Worm (Caenorhabditis elegans) whole organism, young adult: ENCODE data around the gene C06A8.8.

Experiments
- B0035.1 ChIP-seq: sonication (generic microtip); optimal IDR thresholded peaks from 2 replicates; lab custom pipeline; 2016; ENCODE audit warnings: missing genetic modification characterization, mild to moderate bottlenecking, missing compliant biosample characterization, missing genotype, missing genetic modification reagents
- F33H1.4 ChIP-seq: fragments of 200-800 bp; sonication (Bioruptor generic); IDR thresholded peaks from 2 replicates; pipeline ENCODE4 v1.3.6; 2022; ENCODE audit warnings: missing genetic modification reagents, missing genetic modification characterization, missing compliant biosample characterization
- F39B2.1 ChIP-seq: fragments of 200-800 bp; sonication (Bioruptor generic); IDR thresholded peaks from 2 replicates; pipeline ENCODE4 v1.3.6; 2022; ENCODE audit warnings: missing genetic modification reagents, missing genetic modification characterization, missing compliant biosample characterization
- F49E8.2 ChIP-seq: sonication (generic microtip); optimal IDR thresholded peaks from 3 replicates; lab custom pipeline; 2017; ENCODE audit warnings: missing genetic modification characterization, mild to moderate bottlenecking, missing compliant biosample characterization, antibody characterized with exemption, moderate library complexity; ENCODE audit not compliant: insufficient read depth
- F57C9.4 ChIP-seq: sonication (generic microtip); optimal IDR thresholded peaks from 2 replicates; lab custom pipeline; 2017; ENCODE audit warnings: mild to moderate bottlenecking, missing genetic modification characterization, missing compliant biosample characterization
- K12H6.12 ChIP-seq: fragments of 200-800 bp; sonication (Bioruptor generic); optimal IDR thresholded peaks from 2 replicates; lab custom pipeline; 2018; ENCODE audit warnings: mild to moderate bottlenecking, missing genetic modification characterization, missing compliant biosample characterization
- Y79H2A.3 ChIP-seq: fragments of 200-800 bp; sonication (Bioruptor generic); conservative IDR thresholded peaks from 2 replicates; pipeline ENCODE4 v1.3.6; 2022; ENCODE audit warnings: missing genetic modification reagents, missing genetic modification characterization, missing compliant biosample characterization
- atf-7 ChIP-seq: sonication (generic microtip); optimal IDR thresholded peaks from 2 replicates; lab custom pipeline; 2017; ENCODE audit warnings: mild to moderate bottlenecking, missing genetic modification characterization, missing compliant biosample characterization
- athp-1 ChIP-seq: sonication (generic microtip); optimal IDR thresholded peaks from 2 replicates; lab custom pipeline; 2017; ENCODE audit warnings: mild to moderate bottlenecking, missing genetic modification characterization, missing compliant biosample characterization
- attf-3 ChIP-seq: fragments of 200-800 bp; sonication (Bioruptor generic); conservative IDR thresholded peaks from 2 replicates; pipeline ENCODE4 v1.3.6; 2022; ENCODE audit warnings: missing genetic modification reagents, missing genetic modification characterization, missing compliant biosample characterization
- attf-5 ChIP-seq: fragments of 200-800 bp; sonication (Bioruptor generic); optimal IDR thresholded peaks from 2 replicates; lab custom pipeline; 2018; ENCODE audit warnings: mild to moderate bottlenecking, missing genetic modification characterization, missing compliant biosample characterization
- bed-2 ChIP-seq: fragments of 200-800 bp; sonication (Bioruptor generic); IDR thresholded peaks from 2 replicates; pipeline ENCODE4 v1.3.6; 2022; ENCODE audit warnings: missing genetic modification reagents, missing genetic modification characterization, missing compliant biosample characterization
- cebp-1 ChIP-seq, 2 experiments: fragments of 200-800 bp in 1 of 2; sonication (Bioruptor generic) in 1 of 2; sonication (generic microtip) in 1 of 2; IDR thresholded peaks in 1 of 2; optimal IDR thresholded peaks in 1 of 2; 2 replicates each; pipeline versions ENCODE4 v1.3.6 to Lab custom; 2017 to 2022; ENCODE audit warnings: missing compliant biosample characterization in 2 of 2, missing genetic modification characterization in 2 of 2, mild to moderate bottlenecking in 1 of 2, missing genetic modification reagents in 1 of 2, moderate library complexity in 1 of 2
- ceh-91 ChIP-seq: fragments of 200-800 bp; sonication (Bioruptor generic); IDR thresholded peaks from 2 replicates; pipeline ENCODE4 v1.3.6; 2022; ENCODE audit warnings: missing genetic modification reagents, missing genetic modification characterization, missing compliant biosample characterization
- chd-7 ChIP-seq: sonication (generic microtip); optimal IDR thresholded peaks from 2 replicates; lab custom pipeline; 2016; ENCODE audit warnings: mild to moderate bottlenecking, missing genetic modification characterization, moderate library complexity, missing compliant biosample characterization
- dpff-1 ChIP-seq: sonication (generic microtip); optimal IDR thresholded peaks from 2 replicates; lab custom pipeline; 2017; ENCODE audit warnings: mild to moderate bottlenecking, missing genetic modification characterization, missing compliant biosample characterization
- egl-18 ChIP-seq: fragments of 200-800 bp; sonication (Bioruptor generic); IDR thresholded peaks from 2 replicates; pipeline ENCODE4 v1.3.6; 2022; ENCODE audit warnings: missing genetic modification reagents, missing genetic modification characterization, missing compliant biosample characterization
- fkh-3 ChIP-seq: sonication (generic microtip); optimal IDR thresholded peaks from 2 replicates; lab custom pipeline; 2016; ENCODE audit warnings: mild to moderate bottlenecking, missing genetic modification characterization, missing compliant biosample characterization
- gei-17 ChIP-seq: fragments of 200-800 bp; sonication (Bioruptor generic); optimal IDR thresholded peaks from 2 replicates; lab custom pipeline; 2018; ENCODE audit warnings: mild to moderate bottlenecking, missing genetic modification characterization, missing compliant biosample characterization
- him-1 ChIP-seq: sonication (generic microtip); optimal IDR thresholded peaks from 2 replicates; lab custom pipeline; 2016; ENCODE audit warnings: missing genotype, missing genetic modification reagents, missing genetic modification characterization, missing compliant biosample characterization
- hlh-12 ChIP-seq: sonication (generic microtip); optimal IDR thresholded peaks from 2 replicates; lab custom pipeline; 2016; ENCODE audit warnings: missing genetic modification characterization, missing compliant biosample characterization
- hmg-20 ChIP-seq: fragments of 200-800 bp; sonication (Bioruptor generic); IDR thresholded peaks from 2 replicates; pipeline ENCODE4 v1.3.6; 2022; ENCODE audit warnings: missing genetic modification reagents, missing genetic modification characterization, missing compliant biosample characterization
- hrde-1 ChIP-seq: sonication (generic microtip); optimal IDR thresholded peaks from 2 replicates; lab custom pipeline; 2016; ENCODE audit warnings: missing genetic modification characterization, mild to moderate bottlenecking, missing compliant biosample characterization, moderate library complexity, missing genotype, missing genetic modification reagents, borderline replicate concordance
- lag-1 ChIP-seq: fragments of 200-800 bp; sonication (Bioruptor generic); IDR thresholded peaks from 2 replicates; pipeline ENCODE4 v1.3.6; 2022; ENCODE audit warnings: missing genetic modification reagents, missing genetic modification characterization, missing compliant biosample characterization
- let-607 ChIP-seq, 2 experiments: fragments of 200-800 bp in 1 of 2; sonication (Bioruptor generic) in 1 of 2; sonication (generic microtip) in 1 of 2; optimal IDR thresholded peaks; 2 replicates each; lab custom pipeline; 2016 to 2018; ENCODE audit warnings: mild to moderate bottlenecking in 2 of 2, missing compliant biosample characterization in 2 of 2, missing genetic modification characterization in 2 of 2, moderate library complexity in 2 of 2, missing genotype in 1 of 2
- lin-26 ChIP-seq: fragments of 200-800 bp; sonication (Bioruptor generic); IDR thresholded peaks from 2 replicates; pipeline ENCODE4 v1.3.6; 2022; ENCODE audit warnings: missing genetic modification reagents, missing genetic modification characterization, missing compliant biosample characterization
- lin-35 ChIP-seq, 3 experiments: fragments of 150-350 bp in 2 of 3; sonication (generic microtip) in 1 of 3; optimal IDR thresholded peaks; 2 replicates each; lab custom pipeline; 2014 to 2018; ENCODE audit warnings: missing biosample characterization in 3 of 3, missing genetic modification characterization in 3 of 3, missing genetic modification reagents in 3 of 3
- lin-40 ChIP-seq: sonication (generic microtip); optimal IDR thresholded peaks from 2 replicates; lab custom pipeline; 2016; ENCODE audit warnings: missing genetic modification characterization, mild to moderate bottlenecking, missing compliant biosample characterization, missing genotype, missing genetic modification reagents
- lsl-1 ChIP-seq: fragments of 200-800 bp; sonication (Bioruptor generic); optimal IDR thresholded peaks from 2 replicates; lab custom pipeline; 2018; ENCODE audit warnings: mild to moderate bottlenecking, missing genetic modification characterization, moderate library complexity, missing compliant biosample characterization
- madf-3 ChIP-seq: fragments of 200-800 bp; sonication (Bioruptor generic); IDR thresholded peaks from 2 replicates; pipeline ENCODE4 v1.3.6; 2022; ENCODE audit warnings: missing genetic modification reagents, missing genetic modification characterization, missing compliant biosample characterization
- mes-4 ChIP-seq: sonication (generic microtip); optimal IDR thresholded peaks from 2 replicates; lab custom pipeline; 2016; ENCODE audit warnings: missing genotype, missing genetic modification characterization, missing compliant biosample characterization
- nfya-1 ChIP-seq: sonication (generic microtip); optimal IDR thresholded peaks from 2 replicates; lab custom pipeline; 2017; ENCODE audit warnings: antibody characterized with exemption, missing compliant biosample characterization, missing genetic modification characterization, borderline replicate concordance; ENCODE audit not compliant: insufficient read depth
- nhr-179 ChIP-seq: sonication (generic microtip); optimal IDR thresholded peaks from 2 replicates; lab custom pipeline; 2016; ENCODE audit warnings: mild to moderate bottlenecking, missing genetic modification characterization, missing compliant biosample characterization
- rec-8 ChIP-seq, 2 experiments: sonication (generic microtip); optimal IDR thresholded peaks; 2 replicates each; lab custom pipeline; 2016; ENCODE audit warnings: mild to moderate bottlenecking in 2 of 2, missing genetic modification characterization in 2 of 2, missing genetic modification reagents in 2 of 2, missing genotype in 2 of 2, missing biosample characterization in 1 of 2, missing compliant biosample characterization in 1 of 2, moderate library complexity in 1 of 2
- rpc-1 ChIP-seq, 2 experiments: fragments of 150-350 bp in 1 of 2; sonication (generic microtip) in 1 of 2; optimal IDR thresholded peaks; 2 replicates each; lab custom pipeline; 2014 to 2018; ENCODE audit warnings: missing biosample characterization in 1 of 2, missing genetic modification characterization in 1 of 2, missing genetic modification reagents in 1 of 2, missing genotype in 1 of 2
- snpc-1.1 ChIP-seq: sonication (generic microtip); optimal IDR thresholded peaks from 2 replicates; lab custom pipeline; 2017; ENCODE audit warnings: missing genetic modification characterization, mild to moderate bottlenecking, missing compliant biosample characterization, antibody characterized with exemption, moderate library complexity, missing genotype, missing genetic modification reagents; ENCODE audit not compliant: insufficient read depth
- tbx-9 ChIP-seq: sonication (generic microtip); optimal IDR thresholded peaks from 2 replicates; lab custom pipeline; 2016; ENCODE audit warnings: borderline replicate concordance, missing genetic modification characterization, inconsistent platforms, missing compliant biosample characterization
- tlf-1 ChIP-seq: fragments of 200-800 bp; sonication (Bioruptor generic); optimal IDR thresholded peaks from 2 replicates; lab custom pipeline; 2018; ENCODE audit warnings: mild to moderate bottlenecking, missing genetic modification characterization, missing compliant biosample characterization
- unc-62 ChIP-seq: fragments of 150-350 bp; optimal IDR thresholded peaks from 2 replicates; lab custom pipeline; 2014; ENCODE audit warnings: missing biosample characterization, missing genetic modification reagents, missing genetic modification characterization
- zfh-2 ChIP-seq: fragments of 200-800 bp; sonication (Bioruptor generic); conservative IDR thresholded peaks from 2 replicates; pipeline ENCODE4 v1.3.6; 2022; ENCODE audit warnings: missing genetic modification reagents, missing genetic modification characterization, missing compliant biosample characterization
- ztf-6 ChIP-seq: fragments of 200-800 bp; sonication (Bioruptor generic); IDR thresholded peaks from 2 replicates; pipeline ENCODE4 v1.3.6; 2022; ENCODE audit warnings: missing genetic modification reagents, missing genetic modification characterization, missing compliant biosample characterization

The C06A8.8 gene

DNA sequence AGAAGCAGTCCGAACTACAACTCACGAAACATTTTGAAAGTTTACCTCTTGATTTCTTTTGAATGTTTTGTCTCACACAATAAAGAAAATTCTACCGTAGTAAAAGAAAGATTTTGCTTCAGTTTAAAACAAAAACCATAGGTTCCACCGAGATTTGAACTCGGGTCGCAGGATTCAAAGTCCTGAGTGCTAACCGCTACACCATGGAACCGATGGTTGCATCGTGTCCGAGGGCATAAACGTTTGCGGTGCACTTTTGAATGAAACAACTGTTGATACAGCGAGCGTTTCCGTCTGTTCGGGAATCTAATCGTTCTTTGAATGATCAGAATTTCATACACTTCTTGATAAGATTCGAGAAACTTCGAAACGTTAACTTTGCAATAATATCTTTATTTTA is 15.0 kb downstream of the C06A8.8 start (continued):
- TF ChIP-seq nhr-179 (tag; lab: Kevin White, UChicago): no peak
- no peak for TF ChIP-seq gei-17 (GFP tag; lab: Kevin White, UChicago)
- TF ChIP-seq lsl-1 (GFP tag; lab: Kevin White, UChicago): peak; percentile 42
- peak; percentile 51 for TF ChIP-seq chd-7
- TF ChIP-seq lin-35 (GFP tag; optimal IDR thresholded peaks at IDR 0.05; lab: Kevin White, UChicago): peak in 1 of 3 experiments; percentile 10
- peak in 1 of 2 experiments; percentile 27 for TF ChIP-seq let-607 (tag; optimal IDR thresholded peaks at IDR 0.05; lab: Kevin White, UChicago)
- peak; percentile 74 for TF ChIP-seq rpc-1 (optimal IDR thresholded peaks at IDR 0.05; lab: Kevin White, UChicago)
- peak; percentile 90 for TF ChIP-seq rpc-1 (tag; optimal IDR thresholded peaks at IDR 0.05; lab: Kevin White, UChicago)
- no peak for TF ChIP-seq Y79H2A.3 (GFP tag; lab: Robert Waterston, UW)
- TF ChIP-seq hrde-1 (tag; lab: Kevin White, UChicago): no peak
- no peak for TF ChIP-seq egl-18
- no peak for TF ChIP-seq zfh-2
- peak; percentile 39 for TF ChIP-seq tlf-1 (GFP tag; lab: Kevin White, UChicago)
- TF ChIP-seq him-1 (tag; lab: Kevin White, UChicago): peak; percentile 79
- no peak for TF ChIP-seq unc-62
- peak; percentile 68 for TF ChIP-seq atf-7
- TF ChIP-seq hmg-20 (GFP tag; lab: Robert Waterston, UW): no peak
- TF ChIP-seq F39B2.1 (GFP tag; lab: Robert Waterston, UW): no peak
- no peak for TF ChIP-seq K12H6.12 (tag; lab: Kevin White, UChicago)
- no peak for TF ChIP-seq F49E8.2 (tag; lab: Kevin White, UChicago)
- peak; percentile 51 for TF ChIP-seq athp-1 (tag; lab: Kevin White, UChicago)
- TF ChIP-seq F33H1.4 (GFP tag; lab: Robert Waterston, UW): peak; percentile 47
- TF ChIP-seq madf-3: 0 out of 2 replicates have a peak, but pooled peaks have one; percentile 25
- TF ChIP-seq mes-4 (tag; lab: Kevin White, UChicago): peak; percentile 8
- TF ChIP-seq ztf-6 (GFP tag; lab: Robert Waterston, UW): no peak
- TF ChIP-seq bed-2: no peak
- no peak for TF ChIP-seq nfya-1 (tag; lab: Kevin White, UChicago)
- no peak for TF ChIP-seq cebp-1 (GFP tag; IDR thresholded peaks at IDR 0.05; lab: Robert Waterston, UW)
- TF ChIP-seq cebp-1 (tag; optimal IDR thresholded peaks at IDR 0.05; lab: Kevin White, UChicago): peak; percentile 58
- no peak for TF ChIP-seq attf-3 (GFP tag; lab: Robert Waterston, UW)
- TF ChIP-seq lin-40 (tag; lab: Kevin White, UChicago): peak; percentile 60
- TF ChIP-seq dpff-1 (tag; lab: Kevin White, UChicago): no peak
- peak; percentile 61 for TF ChIP-seq attf-5 (GFP tag; lab: Kevin White, UChicago)
- no peak for TF ChIP-seq tbx-9 (tag; lab: Kevin White, UChicago)
- peak in 1 of 2 experiments; percentile 38 for TF ChIP-seq rec-8 (tag; optimal IDR thresholded peaks at IDR 0.05; lab: Kevin White, UChicago)
- no peak for TF ChIP-seq ceh-91
- TF ChIP-seq F57C9.4 (tag; lab: Kevin White, UChicago): no peak
- TF ChIP-seq lag-1 (GFP tag; lab: Robert Waterston, UW): no peak
- no peak for TF ChIP-seq B0035.1 (tag; lab: Kevin White, UChicago)
- TF ChIP-seq snpc-1.1: no peak
- peak; percentile 83 for TF ChIP-seq lin-26
- no peak for TF ChIP-seq fkh-3 (tag; lab: Kevin White, UChicago)
- no peak for TF ChIP-seq hlh-12 (tag; lab: Kevin White, UChicago)
